Worm (Caenorhabditis elegans) whole organism, L4 larva: Measurements from ENCODE around the gene chil-18.
"Not testable (repeated sequence)": the region's sequence is repeated elsewhere in the genome, so short reads cannot be mapped to it uniquely, and the experiment has no call there.

ENCODE experiments used
- D1046.2 ChIP-seq: fragments of 200-800 bp; sonication (Bioruptor generic); IDR thresholded peaks from 2 replicates; pipeline ENCODE4 v1.3.6; 2022; ENCODE audit warnings: missing genetic modification characterization, missing compliant biosample characterization
- F26F4.8 ChIP-seq: fragments of 200-800 bp; sonication (Bioruptor generic); conservative IDR thresholded peaks from 2 replicates; pipeline ENCODE4 v1.3.6; 2022; ENCODE audit warnings: missing genetic modification characterization, missing compliant biosample characterization
- Y5F2A.4 ChIP-seq: fragments of 200-800 bp; sonication (Bioruptor generic); optimal IDR thresholded peaks from 2 replicates; lab custom pipeline; 2018; ENCODE audit warnings: mild to moderate bottlenecking, missing genetic modification characterization, missing compliant biosample characterization
- Y75B8A.6 ChIP-seq: fragments of 200-800 bp; sonication (Bioruptor generic); IDR thresholded peaks from 2 replicates; pipeline ENCODE4 v1.3.6; 2022; ENCODE audit warnings: missing genetic modification reagents, missing genetic modification characterization, missing compliant biosample characterization
- aha-1 ChIP-seq: fragments of 150-350 bp; peaks from one replicate; lab custom pipeline; 2014; ENCODE audit warnings: missing biosample characterization, missing genetic modification characterization
- arid-1 ChIP-seq: fragments of 200-800 bp; sonication (Bioruptor generic); conservative IDR thresholded peaks from 2 replicates; pipeline ENCODE4 v1.3.6; 2022; ENCODE audit warnings: missing genetic modification reagents, missing genetic modification characterization, missing compliant biosample characterization
- daf-16 ChIP-seq, 3 experiments: sonication (generic microtip); optimal IDR thresholded peaks; 2 replicates each; lab custom pipeline; 2016 to 2017; ENCODE audit warnings: missing genetic modification characterization in 3 of 3, missing genetic modification reagents in 3 of 3, mild to moderate bottlenecking in 2 of 3, missing compliant biosample characterization in 2 of 3, missing biosample characterization in 1 of 3, moderate library complexity in 1 of 3
- daf-19 ChIP-seq: fragments of 200-800 bp; sonication (Bioruptor generic); conservative IDR thresholded peaks from 2 replicates; pipeline ENCODE4 v1.3.6; 2022; ENCODE audit warnings: missing genetic modification characterization, missing compliant biosample characterization
- dmd-9 ChIP-seq: fragments of 200-800 bp; sonication (Bioruptor generic); IDR thresholded peaks from 2 replicates; pipeline ENCODE4 v1.3.6; 2022; ENCODE audit warnings: missing genetic modification reagents, missing genetic modification characterization, missing compliant biosample characterization
- dve-1 ChIP-seq: sonication (generic microtip); optimal IDR thresholded peaks from 2 replicates; lab custom pipeline; 2017; ENCODE audit warnings: antibody characterized with exemption, mild to moderate bottlenecking, missing genetic modification characterization, missing compliant biosample characterization; ENCODE audit not compliant: insufficient read depth
- egl-27 ChIP-seq: sonication (generic microtip); optimal IDR thresholded peaks from 3 replicates; lab custom pipeline; 2017; ENCODE audit warnings: missing biosample characterization, missing genetic modification reagents, missing genetic modification characterization
- egl-43 ChIP-seq: fragments of 200-800 bp; sonication (Bioruptor generic); IDR thresholded peaks from 2 replicates; pipeline ENCODE4 v1.3.6; 2022; ENCODE audit warnings: missing genetic modification reagents, missing genetic modification characterization, missing compliant biosample characterization
- fos-1 ChIP-seq: fragments of 150-350 bp; optimal IDR thresholded peaks from 2 replicates; lab custom pipeline; 2014; ENCODE audit warnings: missing biosample characterization, missing genetic modification characterization
- gei-8 ChIP-seq: fragments of 200-800 bp; sonication (Bioruptor generic); optimal IDR thresholded peaks from 2 replicates; lab custom pipeline; 2018; ENCODE audit warnings: mild to moderate bottlenecking, missing genetic modification characterization, missing compliant biosample characterization
- hlh-11 ChIP-seq: fragments of 200-800 bp; sonication (Bioruptor generic); optimal IDR thresholded peaks from 2 replicates; lab custom pipeline; 2018; ENCODE audit warnings: mild to moderate bottlenecking, missing genetic modification characterization, missing compliant biosample characterization
- hlh-30 ChIP-seq: sonication (generic microtip); optimal IDR thresholded peaks from 2 replicates; lab custom pipeline; 2017; ENCODE audit warnings: antibody characterized with exemption, mild to moderate bottlenecking, missing genetic modification characterization, missing compliant biosample characterization; ENCODE audit not compliant: insufficient read depth
- hmg-1.1 ChIP-seq: fragments of 200-800 bp; sonication (Bioruptor generic); IDR thresholded peaks from 2 replicates; pipeline ENCODE4 v1.3.6; 2022; ENCODE audit warnings: missing genetic modification reagents, missing genetic modification characterization, missing compliant biosample characterization
- lin-29 ChIP-seq: fragments of 200-800 bp; sonication (Bioruptor generic); IDR thresholded peaks from 2 replicates; pipeline ENCODE4 v1.3.6; 2022; ENCODE audit warnings: missing genetic modification reagents, missing genetic modification characterization, missing compliant biosample characterization
- lir-3 ChIP-seq: sonication (generic microtip); optimal IDR thresholded peaks from 2 replicates; lab custom pipeline; 2016; ENCODE audit warnings: mild to moderate bottlenecking, missing genetic modification characterization, missing compliant biosample characterization
- madf-5 ChIP-seq, 2 experiments: fragments of 200-800 bp; sonication (Bioruptor generic); IDR thresholded peaks; 2 replicates each; pipeline ENCODE4 v1.3.6; 2022; ENCODE audit warnings: missing compliant biosample characterization in 2 of 2, missing genetic modification characterization in 2 of 2
- madf-9 ChIP-seq: fragments of 200-800 bp; sonication (Bioruptor generic); conservative IDR thresholded peaks from 2 replicates; pipeline ENCODE4 v1.3.6; 2022; ENCODE audit warnings: missing genetic modification reagents, missing genetic modification characterization, missing compliant biosample characterization
- mdl-1 ChIP-seq, 2 experiments: fragments of 150-350 bp in 1 of 2; sonication (generic microtip) in 1 of 2; optimal IDR thresholded peaks; 2 replicates each; lab custom pipeline; 2014 to 2017; ENCODE audit warnings: missing biosample characterization in 2 of 2, missing genetic modification characterization in 2 of 2
- mep-1 ChIP-seq: fragments of 150-350 bp; sonication (generic microtip); optimal IDR thresholded peaks from 3 replicates; lab custom pipeline; 2014; ENCODE audit warnings: missing biosample characterization, missing genetic modification characterization
- nhr-28 ChIP-seq: fragments of 150-350 bp; optimal IDR thresholded peaks from 2 replicates; lab custom pipeline; 2014; ENCODE audit warnings: missing biosample characterization, missing genetic modification characterization
- nhr-41 ChIP-seq: fragments of 200-800 bp; sonication (Bioruptor generic); IDR thresholded peaks from 2 replicates; pipeline ENCODE4 v1.3.6; 2022; ENCODE audit warnings: missing genetic modification reagents, missing genetic modification characterization, missing compliant biosample characterization
- nhr-42 ChIP-seq: fragments of 200-800 bp; sonication (Bioruptor generic); IDR thresholded peaks from 2 replicates; pipeline ENCODE4 v1.3.6; 2022; ENCODE audit warnings: missing genetic modification characterization, missing compliant biosample characterization
- nhr-48 ChIP-seq: sonication (generic microtip); optimal IDR thresholded peaks from 2 replicates; lab custom pipeline; 2016; ENCODE audit warnings: mild to moderate bottlenecking, missing genetic modification characterization, missing compliant biosample characterization
- nhr-6 ChIP-seq: fragments of 150-350 bp; optimal IDR thresholded peaks from 2 replicates; lab custom pipeline; 2014; ENCODE audit warnings: missing biosample characterization, missing genetic modification characterization
- pqm-1 ChIP-seq: sonication (generic microtip); optimal IDR thresholded peaks from 2 replicates; lab custom pipeline; 2017; ENCODE audit warnings: missing biosample characterization, missing genetic modification characterization
- snpc-4 ChIP-seq: fragments of 150-350 bp; optimal IDR thresholded peaks from 2 replicates; lab custom pipeline; 2014; ENCODE audit warnings: missing biosample characterization, missing genetic modification characterization
- unc-130 ChIP-seq: sonication (generic microtip); optimal IDR thresholded peaks from 2 replicates; lab custom pipeline; 2016; ENCODE audit warnings: missing genetic modification reagents, missing genetic modification characterization, missing compliant biosample characterization
- zag-1 ChIP-seq: fragments of 150-350 bp; optimal IDR thresholded peaks from 2 replicates; lab custom pipeline; 2014; ENCODE audit warnings: missing biosample characterization, missing genetic modification characterization
- zfp-3 ChIP-seq: fragments of 200-800 bp; sonication (Bioruptor generic); conservative IDR thresholded peaks from 2 replicates; pipeline ENCODE4 v1.3.6; 2022; ENCODE audit warnings: missing genetic modification reagents, missing genetic modification characterization, missing compliant biosample characterization
- zip-11 ChIP-seq: fragments of 200-800 bp; sonication (Bioruptor generic); IDR thresholded peaks from 2 replicates; pipeline ENCODE4 v1.3.6; 2022; ENCODE audit warnings: missing genetic modification characterization, missing compliant biosample characterization

The chil-18 gene

ce11 chrII:9440060-9440459, 8.0 kb upstream of the chil-18 start, which contains the start of gene chil-17:
TSS of gene chil-17 (minus strand) at chrII:9440160.
- no peak for TF ChIP-seq snpc-4 (tag; lab: Kevin White, UChicago)
- no peak for TF ChIP-seq mep-1 (tag; lab: Kevin White, UChicago)
- TF ChIP-seq hlh-11 (tag; lab: Kevin White, UChicago) = no peak
- TF ChIP-seq dmd-9 (GFP tag; lab: Robert Waterston, UW) = no peak
- no peak for TF ChIP-seq gei-8 (GFP tag; lab: Kevin White, UChicago)
- TF ChIP-seq Y5F2A.4 (GFP tag; lab: Kevin White, UChicago) = no peak
- TF ChIP-seq dve-1 (tag; lab: Kevin White, UChicago) = no peak
- TF ChIP-seq lir-3 = no peak
- TF ChIP-seq zfp-3 = no peak
- TF ChIP-seq hmg-1.1 (GFP tag; lab: Robert Waterston, UW) = no peak
- no peak for TF ChIP-seq pqm-1
- no peak for TF ChIP-seq daf-16 (GFP tag; optimal IDR thresholded peaks at IDR 0.05; lab: Kevin White, UChicago)
- TF ChIP-seq daf-16 (tag; optimal IDR thresholded peaks at IDR 0.05; lab: Kevin White, UChicago) = no peak
- no peak for TF ChIP-seq aha-1
- no peak for TF ChIP-seq nhr-41
- TF ChIP-seq lin-29 (GFP tag; lab: Robert Waterston, UW) = no peak

ce11 chrII:9441838-9442237, 6.2 kb upstream of the chil-18 start, which contains the start of gene chil-16:
TSS of gene chil-16 (minus strand) at chrII:9441938.
- TF ChIP-seq hmg-1.1 (GFP tag; lab: Robert Waterston, UW) = no peak
- TF ChIP-seq nhr-6 (tag; lab: Kevin White, UChicago) = no peak
- TF ChIP-seq D1046.2 (GFP tag; lab: Robert Waterston, UW) = no peak
- TF ChIP-seq F26F4.8 (GFP tag; lab: Robert Waterston, UW) = no peak
- TF ChIP-seq hlh-30 (tag; lab: Kevin White, UChicago) = no peak
- TF ChIP-seq aha-1 = no peak

DNA sequence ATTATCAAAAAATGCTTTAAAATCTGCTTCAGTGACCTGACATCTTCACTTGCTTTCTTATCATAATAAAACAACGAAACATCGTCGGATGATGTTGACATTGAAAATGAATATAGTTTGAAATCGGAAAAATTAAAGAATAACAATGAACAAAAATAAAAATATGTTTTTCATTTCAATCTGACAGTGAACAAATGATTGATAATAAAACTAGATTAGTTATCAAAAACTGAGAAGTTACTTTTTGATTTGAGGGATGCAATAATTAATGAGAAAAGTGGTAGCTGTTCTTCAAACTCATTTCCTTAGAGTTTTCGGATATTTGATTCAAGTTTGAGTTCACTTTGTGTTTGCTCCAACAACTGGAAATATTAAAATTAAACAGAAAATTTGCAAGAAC, 4.5 kb upstream of the chil-18 start, which contains the start of gene chil-15:
TSS of gene chil-15 (minus strand) at position 101 of the 400 bp plus-strand sequence.
- no peak for TF ChIP-seq dmd-9 (GFP tag; lab: Robert Waterston, UW)
- no peak for TF ChIP-seq madf-9 (GFP tag; lab: Robert Waterston, UW)
- no peak for TF ChIP-seq F26F4.8 (GFP tag; lab: Robert Waterston, UW)
- no peak for TF ChIP-seq nhr-42 (GFP tag; lab: Robert Waterston, UW)
- TF ChIP-seq Y75B8A.6 (GFP tag; lab: Robert Waterston, UW) = no peak
- TF ChIP-seq unc-130 = no peak
- no peak for TF ChIP-seq zfp-3
- no peak for TF ChIP-seq egl-27 (tag; lab: Kevin White, UChicago)
- TF ChIP-seq zag-1 (tag; lab: Kevin White, UChicago) = no peak
- TF ChIP-seq nhr-48 (tag; lab: Kevin White, UChicago) = no peak
- TF ChIP-seq mdl-1 (tag; optimal IDR thresholded peaks at IDR 0.05; lab: Kevin White, UChicago) = no peak
- no peak for TF ChIP-seq zip-11 (GFP tag; lab: Robert Waterston, UW)
- TF ChIP-seq gei-8 (GFP tag; lab: Kevin White, UChicago) = no peak
- no peak for TF ChIP-seq madf-5 (GFP tag; IDR thresholded peaks at IDR 0.05; lab: Robert Waterston, UW)

DNA sequence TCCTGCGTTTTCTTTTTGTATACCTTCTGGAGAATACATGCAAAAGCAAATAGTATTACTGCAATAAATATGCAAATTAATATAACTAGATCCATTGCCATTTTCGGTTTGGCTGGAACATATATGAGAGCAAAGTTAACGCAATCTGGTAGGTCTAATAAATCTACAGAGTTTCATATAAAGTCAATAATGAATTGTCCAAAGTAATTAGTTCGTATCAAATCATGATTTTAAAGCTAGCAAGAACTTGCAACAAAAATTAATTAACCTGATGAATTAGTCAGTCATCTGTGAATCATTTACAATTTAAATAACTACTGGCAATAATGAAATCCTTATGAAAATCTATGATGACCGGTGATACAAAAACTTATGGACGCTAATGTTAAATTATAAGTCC, 2.7 kb upstream of the chil-18 start, which contains the start of gene R09D1.13:
TSS of gene R09D1.13 (minus strand) at position 101 of the 400 bp plus-strand sequence.
- TF ChIP-seq egl-43 (GFP tag; lab: Robert Waterston, UW) (no peak), daf-19 (no peak)

DNA sequence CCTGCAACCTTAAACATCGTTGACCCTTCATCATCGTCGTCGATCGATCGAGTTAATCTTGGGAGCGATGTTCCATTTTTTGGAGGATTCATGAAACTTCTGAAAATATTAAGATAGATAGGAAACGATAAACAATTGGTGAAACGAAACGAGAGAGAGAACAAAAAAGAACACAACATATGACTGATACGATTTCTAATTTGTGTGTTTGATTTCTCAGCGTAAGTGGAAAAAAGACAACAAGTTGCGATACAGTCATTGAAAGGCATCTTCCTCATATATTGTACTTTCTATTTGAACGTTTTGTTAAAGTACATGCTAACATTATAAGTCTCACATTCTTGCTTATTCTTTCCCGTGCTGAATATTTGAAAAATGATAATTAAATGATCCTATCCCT, 4.1 kb downstream of the chil-18 start, which contains the start of gene R09D1.12:
TSS of gene R09D1.12 (minus strand) at position 101 of the 400 bp plus-strand sequence.
- not testable (repeated sequence) for TF ChIP-seq arid-1 (GFP tag; lab: Robert Waterston, UW); fos-1 (tag; lab: Kevin White, UChicago); nhr-28 (tag; lab: Kevin White, UChicago)
